Fruit fly (Drosophila melanogaster): ENCODE results near the gene CG4669.
A peak's percentile ranks its signal among the peaks of the same experiment; 100 is the strongest.

The CG4669 gene

DNA sequence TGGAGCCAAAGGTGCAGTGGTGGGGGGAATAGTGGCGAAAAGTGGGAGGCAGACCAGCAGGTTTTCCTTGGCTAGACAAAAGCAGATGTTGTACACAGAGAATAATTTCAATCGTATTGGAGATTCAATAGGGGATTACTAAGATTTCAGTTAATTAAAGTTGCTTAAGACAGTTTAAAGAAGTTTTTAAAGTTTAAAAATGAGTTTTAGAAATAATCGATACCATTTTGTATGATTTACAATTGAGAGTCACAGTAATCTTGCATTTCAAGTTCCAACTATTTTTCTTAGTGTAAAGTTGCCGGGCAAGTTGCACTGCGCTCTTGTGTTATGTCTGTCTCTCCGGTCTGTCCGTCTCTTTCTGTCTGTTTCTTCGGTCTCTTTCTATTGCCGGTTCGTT lies 14.6 kb downstream of the CG4669 start (continued):
- TF ChIP-seq CG3847 (GFP tag; IDR thresholded peaks at IDR 0.05) (no peak), CHES-1-like (GFP tag; optimal IDR thresholded peaks at IDR 0.05) (no peak), CG17829 (tag; optimal IDR thresholded peaks at IDR 0.05) (no peak), CG13424 (tag; optimal IDR thresholded peaks at IDR 0.05) (peak; percentile 77), HmgZ (tag; optimal IDR thresholded peaks at IDR 0.05) (no peak), CG15514 (GFP tag; optimal IDR thresholded peaks at IDR 0.05) (no peak), CG9727 (GFP tag; optimal IDR thresholded peaks at IDR 0.05) (peak; percentile 20), CG6683 (GFP tag; optimal IDR thresholded peaks at IDR 0.05) (no peak), grau (tag; optimal IDR thresholded peaks at IDR 0.05) (peak; percentile 53), zf30C (GFP tag; optimal IDR thresholded peaks at IDR 0.05) (peak; percentile 2), kah (GFP tag; optimal IDR thresholded peaks at IDR 0.05) (no peak), slp2 (GFP tag; optimal IDR thresholded peaks at IDR 0.05) (peak; percentile 27), Ravus (GFP tag; IDR thresholded peaks at IDR 0.05) (no peak), ab (GFP tag; optimal IDR thresholded peaks at IDR 0.05) (no peak), CG4404 (GFP tag; IDR thresholded peaks at IDR 0.05) (no peak), fd102C (GFP tag; optimal IDR thresholded peaks at IDR 0.05) (no peak), abd-A (tag; optimal IDR thresholded peaks at IDR 0.05) (no peak), Sox102F (GFP tag; optimal IDR thresholded peaks at IDR 0.05) (peak; percentile 75), CG31224 (GFP tag; IDR thresholded peaks at IDR 0.05) (no peak), Scr (GFP tag; IDR thresholded peaks at IDR 0.05; ENCODE audit: partially characterized antibody) (no peak), Sin3A (optimal IDR thresholded peaks at IDR 0.05) (no peak), CG17328 (GFP tag; IDR thresholded peaks at IDR 0.05) (peak; percentile 61), CG11456 (GFP tag; IDR thresholded peaks at IDR 0.05) (no peak), CG2116 (GFP tag; optimal IDR thresholded peaks at IDR 0.05) (no peak), jumu (GFP tag; optimal IDR thresholded peaks at IDR 0.05) (no peak), bbx (GFP tag; IDR thresholded peaks at IDR 0.05; ENCODE audit: partially characterized antibody) (no peak), gcm2 (GFP tag; optimal IDR thresholded peaks at IDR 0.05) (no peak), CG2678 (tag; optimal IDR thresholded peaks at IDR 0.05) (peak; percentile 82), CG14667 (GFP tag; IDR thresholded peaks at IDR 0.05) (0 out of 2 replicates have a peak, but pooled peaks have one; percentile 31), CG3065 (GFP tag; optimal IDR thresholded peaks at IDR 0.05) (no peak), CG8765 (GFP tag; IDR thresholded peaks at IDR 0.05) (no peak), CG13296 (GFP tag; optimal IDR thresholded peaks at IDR 0.05) (no peak), Lim3 (GFP tag; IDR thresholded peaks at IDR 0.05) (no peak), CG3407 (GFP tag; optimal IDR thresholded peaks at IDR 0.05) (peak; percentile 13), gsb-n (tag; optimal IDR thresholded peaks at IDR 0.05) (no peak), CG17912 (GFP tag; optimal IDR thresholded peaks at IDR 0.05) (no peak), CG33557 (GFP tag; optimal IDR thresholded peaks at IDR 0.05) (no peak), CG6765 (GFP tag; optimal IDR thresholded peaks at IDR 0.05) (no peak), Sox100B (GFP tag; optimal IDR thresholded peaks at IDR 0.05) (peak; percentile 72), Camta (GFP tag; optimal IDR thresholded peaks at IDR 0.05) (peak; percentile 31), esg (GFP tag; conservative IDR thresholded peaks at IDR 0.05) (no peak; the same call in 1 of the 2 replicates), dm (GFP tag; optimal IDR thresholded peaks at IDR 0.05) (no peak), vvl (GFP tag; IDR thresholded peaks at IDR 0.05) (peak; percentile 46; the same call in 1 of the 2 replicates), HLHmδ (GFP tag; optimal IDR thresholded peaks at IDR 0.05) (no peak), ERR (GFP tag; optimal IDR thresholded peaks at IDR 0.05) (no peak), knrl (GFP tag; IDR thresholded peaks at IDR 0.05; ENCODE audit: partially characterized antibody) (no peak), Hmx (GFP tag; optimal IDR thresholded peaks at IDR 0.05) (no peak), CG18599 (GFP tag; optimal IDR thresholded peaks at IDR 0.05) (peak; percentile 36), CG14441 (GFP tag; IDR thresholded peaks at IDR 0.05) (peak; percentile 74), CG18764 (GFP tag; optimal IDR thresholded peaks at IDR 0.05) (peak; percentile 18), chif (GFP tag; optimal IDR thresholded peaks at IDR 0.05) (peak; percentile 24 to 42), D19B (GFP tag; optimal IDR thresholded peaks at IDR 0.05) (no peak)

Data from whole organism, embryonic.